Fruit fly (Drosophila melanogaster) whole organism, embryonic: Measurements from ENCODE around the gene CG33158.

ENCODE experiments used
- Adf1 ChIP-seq: fragments of 200-800 bp; sonication (Bioruptor generic); IDR thresholded peaks from 2 replicates; pipeline ENCODE4 v1.3.6; 2022; ENCODE audit warnings: missing biosample characterization, missing genetic modification characterization
- BEAF-32 ChIP-seq: fragments of 200-800 bp; sonication (Bioruptor generic); optimal IDR thresholded peaks from 3 replicates; lab custom pipeline; 2017; ENCODE audit warnings: missing biosample characterization, missing genetic modification characterization, mild to moderate bottlenecking, moderate library complexity, missing genetic modification reagents
- Bteb2 ChIP-seq: fragments of 200-800 bp; sonication (Bioruptor generic); optimal IDR thresholded peaks from 2 replicates; lab custom pipeline; 2016; ENCODE audit warnings: missing biosample characterization, missing genetic modification characterization
- CG10543 ChIP-seq: fragments of 200-800 bp; sonication (Bioruptor generic); optimal IDR thresholded peaks from 3 replicates; lab custom pipeline; 2017; ENCODE audit warnings: missing biosample characterization, mild to moderate bottlenecking, missing genetic modification characterization, moderate library complexity
- CG13287 ChIP-seq: fragments of 200-800 bp; sonication (Bioruptor generic); IDR thresholded peaks from 2 replicates; pipeline ENCODE4 v1.3.6; 2022; ENCODE audit warnings: missing biosample characterization, missing genetic modification characterization; ENCODE audit not compliant: partially characterized antibody
- CG14667 ChIP-seq: fragments of 200-800 bp; sonication (Bioruptor generic); IDR thresholded peaks from 2 replicates; pipeline ENCODE4 v1.3.6; 2022; ENCODE audit warnings: missing biosample characterization, missing genetic modification characterization
- CG14710 ChIP-seq: fragments of 200-800 bp; sonication (Bioruptor generic); optimal IDR thresholded peaks from 3 replicates; lab custom pipeline; 2019; ENCODE audit warnings: missing biosample characterization, mild to moderate bottlenecking, missing genetic modification characterization, moderate library complexity
- CG15514 ChIP-seq: fragments of 200-800 bp; sonication (Bioruptor generic); optimal IDR thresholded peaks from 3 replicates; lab custom pipeline; 2017; ENCODE audit warnings: missing biosample characterization, missing genetic modification characterization, mild to moderate bottlenecking, moderate library complexity, missing genetic modification reagents
- CG17385 ChIP-seq: fragments of 200-800 bp; sonication (Bioruptor generic); optimal IDR thresholded peaks from 3 replicates; lab custom pipeline; 2018; ENCODE audit warnings: missing biosample characterization, mild to moderate bottlenecking, missing genetic modification characterization
- CG18262 ChIP-seq: fragments of 200-800 bp; optimal IDR thresholded peaks from 3 replicates; lab custom pipeline; 2019; ENCODE audit warnings: missing biosample characterization, mild to moderate bottlenecking, missing genetic modification characterization, moderate library complexity
- CG30020 ChIP-seq: fragments of 200-800 bp; optimal IDR thresholded peaks from 2 replicates; lab custom pipeline; 2019; ENCODE audit warnings: missing biosample characterization, mild to moderate bottlenecking, missing genetic modification characterization, moderate library complexity
- CG31388 ChIP-seq: fragments of 200-800 bp; sonication (Bioruptor generic); optimal IDR thresholded peaks from 2 replicates; lab custom pipeline; 2016; ENCODE audit warnings: missing biosample characterization, missing genetic modification characterization
- CG32772 ChIP-seq: fragments of 200-800 bp; sonication (Bioruptor generic); IDR thresholded peaks from 2 replicates; pipeline ENCODE4 v1.3.6; 2022; ENCODE audit warnings: missing biosample characterization, missing genetic modification characterization
- CG33213 ChIP-seq: fragments of 200-800 bp; sonication (Bioruptor generic); optimal IDR thresholded peaks from 3 replicates; lab custom pipeline; 2016; ENCODE audit warnings: missing biosample characterization, missing genetic modification characterization
- CG34422 ChIP-seq: fragments of 200-800 bp; sonication (Bioruptor generic); IDR thresholded peaks from 3 replicates; pipeline ENCODE4 v1.3.6; 2022; ENCODE audit warnings: missing biosample characterization, missing genetic modification characterization
- CG3847 ChIP-seq: fragments of 200-800 bp; sonication (Bioruptor generic); IDR thresholded peaks from 2 replicates; pipeline ENCODE4 v1.3.6; 2022; ENCODE audit warnings: missing biosample characterization, missing genetic modification characterization
- CG4424 ChIP-seq: fragments of 200-800 bp; sonication (Bioruptor generic); optimal IDR thresholded peaks from 3 replicates; lab custom pipeline; 2016; ENCODE audit warnings: missing biosample characterization, missing genetic modification characterization
- CG8924 ChIP-seq: fragments of 200-800 bp; optimal IDR thresholded peaks from 3 replicates; lab custom pipeline; 2019; ENCODE audit warnings: missing biosample characterization, mild to moderate bottlenecking, missing genetic modification characterization, moderate library complexity
- CG9797 ChIP-seq: fragments of 200-800 bp; sonication (Bioruptor generic); optimal IDR thresholded peaks from 3 replicates; lab custom pipeline; 2018; ENCODE audit warnings: missing biosample characterization, mild to moderate bottlenecking, missing genetic modification characterization
- CrebB ChIP-seq: fragments of 200-800 bp; sonication (Bioruptor generic); optimal IDR thresholded peaks from 3 replicates; lab custom pipeline; 2018; ENCODE audit warnings: missing biosample characterization, mild to moderate bottlenecking, missing genetic modification characterization
- Dad ChIP-seq: fragments of 200-800 bp; sonication (Bioruptor generic); optimal IDR thresholded peaks from 3 replicates; lab custom pipeline; 2016; ENCODE audit warnings: missing biosample characterization, missing genetic modification characterization
- Dp ChIP-seq: fragments of 200-800 bp; sonication (Bioruptor generic); optimal IDR thresholded peaks from 2 replicates; lab custom pipeline; 2018; ENCODE audit warnings: missing biosample characterization, mild to moderate bottlenecking, missing genetic modification characterization, moderate library complexity
- Dref ChIP-seq: fragments of 200-800 bp; sonication (Bioruptor generic); IDR thresholded peaks from 2 replicates; pipeline ENCODE4 v1.3.6; 2022; ENCODE audit warnings: missing biosample characterization, missing genetic modification characterization
- GATAe ChIP-seq: fragments of 200-800 bp; sonication (Bioruptor generic); conservative IDR thresholded peaks from 2 replicates; pipeline ENCODE4 v1.3.6; 2022; ENCODE audit warnings: missing biosample characterization, missing genetic modification characterization
- Hmr ChIP-seq: fragments of 200-800 bp; sonication (Bioruptor generic); optimal IDR thresholded peaks from 3 replicates; lab custom pipeline; 2017; ENCODE audit warnings: mild to moderate bottlenecking, missing biosample characterization, missing genetic modification reagents, missing genetic modification characterization
- Lhr ChIP-seq: fragments of 200-800 bp; sonication (Bioruptor generic); optimal IDR thresholded peaks from 3 replicates; lab custom pipeline; 2017; ENCODE audit warnings: mild to moderate bottlenecking, missing biosample characterization, missing genetic modification reagents, missing genetic modification characterization
- Nf-YB ChIP-seq: fragments of 200-800 bp; sonication (Bioruptor generic); optimal IDR thresholded peaks from 3 replicates; lab custom pipeline; 2019; ENCODE audit warnings: missing biosample characterization, mild to moderate bottlenecking, missing genetic modification characterization, moderate library complexity
- NfI ChIP-seq: fragments of 200-800 bp; sonication (Bioruptor generic); optimal IDR thresholded peaks from 3 replicates; lab custom pipeline; 2018; ENCODE audit warnings: missing biosample characterization, mild to moderate bottlenecking, missing genetic modification characterization, moderate library complexity
- Opbp ChIP-seq: fragments of 200-800 bp; sonication (Bioruptor generic); IDR thresholded peaks from 3 replicates; pipeline ENCODE4 v1.3.6; 2022; ENCODE audit warnings: missing biosample characterization, missing genetic modification characterization; ENCODE audit not compliant: partially characterized antibody
- Stat92E ChIP-seq, 3 experiments: fragments of >200 bp in 2 of 3; fragments of 200-800 bp in 1 of 3; sonication (Bioruptor generic) in 1 of 3; optimal IDR thresholded peaks; 2 replicates each; lab custom pipeline; 2017 to 2019; ENCODE audit warnings: missing biosample characterization in 3 of 3, missing genetic modification characterization in 3 of 3, mild to moderate bottlenecking in 1 of 3, moderate library complexity in 1 of 3
- Xbp1 ChIP-seq: fragments of 200-800 bp; sonication (Bioruptor generic); optimal IDR thresholded peaks from 3 replicates; lab custom pipeline; 2016; ENCODE audit warnings: missing biosample characterization, mild to moderate bottlenecking, missing genetic modification characterization
- YL-1 ChIP-seq: fragments of 200-800 bp; sonication (Bioruptor generic); optimal IDR thresholded peaks from 3 replicates; lab custom pipeline; 2017; ENCODE audit warnings: missing biosample characterization, mild to moderate bottlenecking, missing genetic modification characterization
- bsh ChIP-seq, 2 experiments: fragments of 200-800 bp; sonication (Bioruptor generic); optimal IDR thresholded peaks; 2 replicates each; lab custom pipeline; 2017 to 2018; ENCODE audit warnings: mild to moderate bottlenecking in 2 of 2, missing biosample characterization in 2 of 2, missing genetic modification characterization in 2 of 2, moderate library complexity in 1 of 2
- corto ChIP-seq: fragments of 200-800 bp; sonication (Bioruptor generic); optimal IDR thresholded peaks from 2 replicates; lab custom pipeline; 2016; ENCODE audit warnings: missing biosample characterization, mild to moderate bottlenecking, missing genetic modification characterization, moderate library complexity
- crp ChIP-seq, 2 experiments: fragments of 200-800 bp; sonication (Bioruptor generic); optimal IDR thresholded peaks; 2 replicates in 1 of 2; 3 replicates in 1 of 2; lab custom pipeline; 2017; ENCODE audit warnings: missing biosample characterization in 2 of 2, missing genetic modification characterization in 2 of 2, mild to moderate bottlenecking in 1 of 2, moderate library complexity in 1 of 2
- dysf ChIP-seq: fragments of 200-800 bp; sonication (Bioruptor generic); IDR thresholded peaks from 3 replicates; pipeline ENCODE4 v1.3.6; 2022; ENCODE audit warnings: missing biosample characterization, missing genetic modification characterization
- grau ChIP-seq: fragments of 200-800 bp; optimal IDR thresholded peaks from 3 replicates; lab custom pipeline; 2019; ENCODE audit warnings: missing biosample characterization, mild to moderate bottlenecking, missing genetic modification characterization, moderate library complexity
- knrl ChIP-seq: fragments of 200-800 bp; sonication (Bioruptor generic); IDR thresholded peaks from 3 replicates; pipeline ENCODE4 v1.3.6; 2022; ENCODE audit warnings: missing biosample characterization, missing genetic modification characterization; ENCODE audit not compliant: partially characterized antibody
- lola ChIP-seq, 3 experiments: fragments of >200 bp in 2 of 3; fragments of 200-800 bp in 1 of 3; sonication (Bioruptor generic) in 1 of 3; optimal IDR thresholded peaks; 2 replicates each; lab custom pipeline; 2017 to 2019; ENCODE audit warnings: missing biosample characterization in 3 of 3, missing genetic modification characterization in 3 of 3, mild to moderate bottlenecking in 1 of 3, moderate library complexity in 1 of 3
- nerfin-2 ChIP-seq: fragments of 200-800 bp; sonication (Bioruptor generic); IDR thresholded peaks from 2 replicates; pipeline ENCODE4 v1.3.6; 2022; ENCODE audit warnings: missing biosample characterization, missing genetic modification characterization; ENCODE audit not compliant: partially characterized antibody
- otp ChIP-seq: fragments of 200-800 bp; sonication (Bioruptor generic); IDR thresholded peaks from 3 replicates; pipeline ENCODE4, ENCODE4 v1.3.6; 2022; ENCODE audit warnings: missing biosample characterization, missing genetic modification characterization
- sug ChIP-seq: fragments of 200-800 bp; optimal IDR thresholded peaks from 2 replicates; lab custom pipeline; 2019; ENCODE audit warnings: missing biosample characterization, mild to moderate bottlenecking, missing genetic modification characterization, moderate library complexity
- tna ChIP-seq: fragments of 200-800 bp; sonication (Bioruptor generic); IDR thresholded peaks from 2 replicates; pipeline ENCODE4 v1.3.6; 2022; ENCODE audit warnings: missing biosample characterization, missing genetic modification characterization; ENCODE audit not compliant: partially characterized antibody
- unc-4 ChIP-seq: fragments of 200-800 bp; sonication (Bioruptor generic); IDR thresholded peaks from 2 replicates; pipeline ENCODE4 v1.3.6; 2022; ENCODE audit warnings: missing biosample characterization, missing genetic modification characterization; ENCODE audit not compliant: partially characterized antibody
- zen ChIP-seq: fragments of 200-800 bp; sonication (Bioruptor generic); optimal IDR thresholded peaks from 3 replicates; lab custom pipeline; 2018; ENCODE audit warnings: missing biosample characterization, mild to moderate bottlenecking, missing genetic modification characterization, moderate library complexity

Gene CG33158

DNA sequence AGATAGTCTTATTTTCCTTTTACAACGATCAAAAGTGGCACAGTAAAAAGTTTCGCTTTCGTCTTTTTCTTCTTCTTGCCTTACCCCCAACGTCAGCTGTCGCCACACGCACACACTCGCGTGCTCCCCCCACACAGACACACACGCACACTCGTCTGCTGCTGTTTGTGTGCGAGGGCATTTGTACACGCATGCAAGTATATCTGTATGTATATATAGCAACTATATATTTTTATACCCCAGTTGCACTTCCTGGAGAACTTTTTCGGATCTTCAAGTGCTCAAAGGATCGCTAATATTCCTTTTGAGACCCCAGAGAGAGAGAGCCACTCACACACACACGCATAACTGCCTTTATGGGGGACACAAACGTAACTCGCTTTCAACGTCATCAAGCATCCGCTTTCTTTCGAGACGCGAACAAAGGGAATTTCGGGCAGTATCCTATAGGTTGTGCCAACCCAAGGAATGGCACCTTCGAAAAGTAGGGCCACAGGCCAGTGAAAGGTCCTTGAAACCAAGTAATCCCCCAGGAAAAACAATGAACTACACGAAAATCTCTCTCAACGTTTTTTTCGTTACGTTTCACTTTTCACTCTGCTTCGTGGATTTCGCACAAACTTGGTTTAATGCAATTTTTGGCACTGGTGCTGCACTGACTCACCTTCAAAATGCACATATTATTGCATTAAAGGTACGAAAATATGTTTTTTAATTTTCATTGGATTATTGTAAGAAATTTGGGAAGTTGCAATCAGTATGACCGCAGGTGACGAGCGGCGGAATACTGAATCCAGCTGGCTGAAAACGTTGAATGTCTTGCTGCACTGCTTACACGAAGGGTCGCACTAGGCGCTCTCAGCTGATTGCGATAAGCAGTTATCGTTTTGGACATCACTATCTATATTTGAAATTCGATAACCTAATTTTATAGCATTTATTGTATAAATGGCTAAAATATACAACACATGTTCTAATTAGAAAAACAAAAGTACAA lies 41.3 kb upstream of the CG33158 start, which contains the start of gene roq (continued):
- TF ChIP-seq Nf-YB (GFP tag; lab: Kevin White, UChicago) (no peak), Dad (GFP tag; lab: Kevin White, UChicago) (no peak), CG14667 (GFP tag; lab: Robert Waterston, UW) (no peak), knrl (GFP tag; lab: Robert Waterston, UW) (peak; percentile 50; the same call in 1 of the 3 replicates), otp (GFP tag; lab: Robert Waterston, UW) (no peak), CG32772 (GFP tag; lab: Robert Waterston, UW) (no peak), CG31388 (GFP tag; lab: Kevin White, UChicago) (no peak), sug (tag; lab: Kevin White, UChicago) (peak; percentile 93), Lhr (GFP tag; lab: Kevin White, UChicago) (peak; percentile 39), CG4424 (GFP tag; lab: Kevin White, UChicago) (no peak), CG13287 (GFP tag; lab: Robert Waterston, UW) (peak; percentile 72; the same call in 1 of the 2 replicates), Stat92E (GFP tag; optimal IDR thresholded peaks at IDR 0.05; lab: Kevin White, UChicago) (peak in 2 of 3 experiments; percentile 28 to 82), CrebB (tag; lab: Kevin White, UChicago) (peak; percentile 14), crp (GFP tag; optimal IDR thresholded peaks at IDR 0.05; lab: Kevin White, UChicago) (peak; percentile 96 to 99), unc-4 (GFP tag; lab: Robert Waterston, UW) (0 out of 2 replicates have a peak, but pooled peaks have one; percentile 32), CG3847 (GFP tag; lab: Robert Waterston, UW) (peak; percentile 41; the same call in 1 of the 2 replicates), CG10543 (no peak), CG17385 (GFP tag; lab: Kevin White, UChicago) (peak; percentile 93), CG18262 (tag; lab: Kevin White, UChicago) (no peak), bsh (GFP tag; optimal IDR thresholded peaks at IDR 0.05; lab: Kevin White, UChicago) (peak in 1 of 2 experiments; percentile 27), CG14710 (tag; lab: Kevin White, UChicago) (peak; percentile 57), zen (tag; lab: Kevin White, UChicago) (peak; percentile 43), corto (GFP tag; lab: Kevin White, UChicago) (peak; percentile 15), dysf (no peak), NfI (no peak), nerfin-2 (GFP tag; lab: Robert Waterston, UW) (peak; percentile 65; the same call in 1 of the 2 replicates), Opbp (GFP tag; lab: Robert Waterston, UW) (peak; percentile 65; the same call in 2 of the 3 replicates), tna (peak; percentile 46), Xbp1 (peak; percentile 1), GATAe (GFP tag; lab: Robert Waterston, UW) (peak; percentile 14; the same call in 1 of the 2 replicates), Dref (GFP tag; lab: Robert Waterston, UW) (peak; percentile 91), Dp (GFP tag; lab: Kevin White, UChicago) (peak; percentile 86), CG8924 (tag; lab: Kevin White, UChicago) (peak; percentile 26), CG34422 (GFP tag; lab: Robert Waterston, UW) (peak; percentile 37; the same call in 1 of the 3 replicates), CG15514 (GFP tag; lab: Kevin White, UChicago) (peak; percentile 53), Hmr (GFP tag; lab: Kevin White, UChicago) (no peak), Bteb2 (GFP tag; lab: Kevin White, UChicago) (no peak), CG9797 (GFP tag; lab: Kevin White, UChicago) (peak; percentile 95), CG33213 (GFP tag; lab: Kevin White, UChicago) (peak; percentile 44), Adf1 (GFP tag; lab: Robert Waterston, UW) (no peak), BEAF-32 (GFP tag; lab: Kevin White, UChicago) (peak; percentile 55), lola (GFP tag; optimal IDR thresholded peaks at IDR 0.05; lab: Kevin White, UChicago) (peak in 1 of 3 experiments; percentile 88), grau (tag; lab: Kevin White, UChicago) (peak; percentile 36), CG30020 (tag; lab: Kevin White, UChicago) (peak; percentile 3), YL-1 (peak; percentile 66)
